Fruit fly (Drosophila melanogaster) whole organism, embryonic: ENCODE data around the gene APP-BP1.

Experiments
- Bgb ChIP-seq: fragments of 200-800 bp; sonication (Bioruptor generic); IDR thresholded peaks from 2 replicates; pipeline ENCODE4 v1.3.6; 2022; ENCODE audit warnings: missing biosample characterization, missing genetic modification characterization; ENCODE audit not compliant: partially characterized antibody
- CG10147 ChIP-seq: fragments of 200-800 bp; sonication (Bioruptor generic); optimal IDR thresholded peaks from 2 replicates; lab custom pipeline; 2019; ENCODE audit warnings: missing biosample characterization, mild to moderate bottlenecking, missing genetic modification characterization, moderate library complexity
- CG10431 ChIP-seq: fragments of 200-800 bp; sonication (Bioruptor generic); optimal IDR thresholded peaks from 3 replicates; lab custom pipeline; 2018; ENCODE audit warnings: missing biosample characterization, mild to moderate bottlenecking, missing genetic modification characterization
- CG12104 ChIP-seq: fragments of 200-800 bp; sonication (Bioruptor generic); optimal IDR thresholded peaks from 3 replicates; lab custom pipeline; 2016; ENCODE audit warnings: missing biosample characterization, missing genetic modification characterization
- CG12744 ChIP-seq: fragments of 200-800 bp; sonication (Bioruptor generic); optimal IDR thresholded peaks from 2 replicates; lab custom pipeline; 2016; ENCODE audit warnings: missing biosample characterization, missing genetic modification characterization
- CG12769 ChIP-seq: fragments of 200-800 bp; sonication (Bioruptor generic); optimal IDR thresholded peaks from 2 replicates; lab custom pipeline; 2019; ENCODE audit warnings: missing biosample characterization, mild to moderate bottlenecking, missing genetic modification characterization, moderate library complexity
- CG12942 ChIP-seq: fragments of 200-800 bp; sonication (Bioruptor generic); optimal IDR thresholded peaks from 3 replicates; lab custom pipeline; 2016; ENCODE audit warnings: missing biosample characterization, missing genetic modification characterization
- CG13894 ChIP-seq: fragments of 200-800 bp; sonication (Bioruptor generic); optimal IDR thresholded peaks from 3 replicates; lab custom pipeline; 2018; ENCODE audit warnings: missing biosample characterization, mild to moderate bottlenecking, missing genetic modification characterization, moderate library complexity
- CG14441 ChIP-seq: fragments of 200-800 bp; sonication (Bioruptor generic); IDR thresholded peaks from 2 replicates; pipeline ENCODE4 v1.3.6; 2022; ENCODE audit warnings: missing biosample characterization, missing genetic modification characterization
- CG15011 ChIP-seq: fragments of 200-800 bp; sonication (Bioruptor generic); optimal IDR thresholded peaks from 3 replicates; lab custom pipeline; 2018; ENCODE audit warnings: missing biosample characterization, mild to moderate bottlenecking, missing genetic modification characterization
- CG15073 ChIP-seq: fragments of 200-800 bp; sonication (Bioruptor generic); optimal IDR thresholded peaks from 2 replicates; lab custom pipeline; 2016; ENCODE audit warnings: missing biosample characterization, missing genetic modification characterization
- CG17361 ChIP-seq: fragments of 200-800 bp; sonication (Bioruptor generic); IDR thresholded peaks from 3 replicates; pipeline ENCODE4 v1.3.6; 2022; ENCODE audit warnings: missing biosample characterization, missing genetic modification characterization
- CG1792 ChIP-seq: fragments of 200-800 bp; sonication (Bioruptor generic); optimal IDR thresholded peaks from 2 replicates; lab custom pipeline; 2016; ENCODE audit warnings: missing biosample characterization, missing genetic modification characterization
- CG2116 ChIP-seq: fragments of 200-800 bp; sonication (Bioruptor generic); optimal IDR thresholded peaks from 3 replicates; lab custom pipeline; 2018; ENCODE audit warnings: missing biosample characterization, mild to moderate bottlenecking, missing genetic modification characterization
- CG2712 ChIP-seq: fragments of 200-800 bp; optimal IDR thresholded peaks from 3 replicates; lab custom pipeline; 2019; ENCODE audit warnings: missing biosample characterization, mild to moderate bottlenecking, missing genetic modification characterization, moderate library complexity
- CG3065 ChIP-seq: fragments of 200-800 bp; sonication (Bioruptor generic); optimal IDR thresholded peaks from 2 replicates; lab custom pipeline; 2016; ENCODE audit warnings: missing biosample characterization, missing genetic modification characterization
- CG31388 ChIP-seq: fragments of 200-800 bp; sonication (Bioruptor generic); optimal IDR thresholded peaks from 2 replicates; lab custom pipeline; 2016; ENCODE audit warnings: missing biosample characterization, missing genetic modification characterization
- CG31441 ChIP-seq: fragments of 200-800 bp; sonication (Bioruptor generic); IDR thresholded peaks from 2 replicates; pipeline ENCODE4 v1.3.6; 2022; ENCODE audit warnings: missing biosample characterization, missing genetic modification characterization
- CG32772 ChIP-seq: fragments of 200-800 bp; sonication (Bioruptor generic); IDR thresholded peaks from 2 replicates; pipeline ENCODE4 v1.3.6; 2022; ENCODE audit warnings: missing biosample characterization, missing genetic modification characterization
- CG4328 ChIP-seq: fragments of 200-800 bp; sonication (Bioruptor generic); optimal IDR thresholded peaks from 3 replicates; lab custom pipeline; 2017; ENCODE audit warnings: missing biosample characterization, missing genetic modification reagents, missing genetic modification characterization
- CG4617 ChIP-seq: fragments of 200-800 bp; sonication (Bioruptor generic); optimal IDR thresholded peaks from 3 replicates; lab custom pipeline; 2016; ENCODE audit warnings: missing biosample characterization, missing genetic modification characterization, borderline replicate concordance
- CG6791 ChIP-seq: fragments of 200-800 bp; sonication (Bioruptor generic); IDR thresholded peaks from 3 replicates; pipeline ENCODE4 v1.3.6; 2022; ENCODE audit warnings: missing biosample characterization, missing genetic modification characterization; ENCODE audit not compliant: partially characterized antibody
- CG7372 ChIP-seq: fragments of 200-800 bp; sonication (Bioruptor generic); IDR thresholded peaks from 2 replicates; pipeline ENCODE4 v1.3.6; 2022; ENCODE audit warnings: missing biosample characterization, missing genetic modification characterization
- CG7745 ChIP-seq: fragments of 200-800 bp; sonication (Bioruptor generic); optimal IDR thresholded peaks from 2 replicates; lab custom pipeline; 2018; ENCODE audit warnings: missing biosample characterization, mild to moderate bottlenecking, missing genetic modification characterization, moderate library complexity
- CG7786 ChIP-seq: fragments of 200-800 bp; sonication (Bioruptor generic); optimal IDR thresholded peaks from 2 replicates; lab custom pipeline; 2016; ENCODE audit warnings: missing biosample characterization, missing genetic modification characterization
- CG7987 ChIP-seq: fragments of 200-800 bp; sonication (Bioruptor generic); optimal IDR thresholded peaks from 2 replicates; lab custom pipeline; 2018; ENCODE audit warnings: missing biosample characterization, mild to moderate bottlenecking, missing genetic modification characterization, moderate library complexity
- CG9215 ChIP-seq: fragments of 200-800 bp; sonication (Bioruptor generic); IDR thresholded peaks from 2 replicates; pipeline ENCODE4 v1.3.6; 2022; ENCODE audit warnings: missing biosample characterization, missing genetic modification characterization
- Chrac-16 ChIP-seq: fragments of 200-800 bp; sonication (Bioruptor generic); optimal IDR thresholded peaks from 3 replicates; lab custom pipeline; 2016; ENCODE audit warnings: missing biosample characterization, missing genetic modification characterization
- D19A ChIP-seq: fragments of 200-800 bp; optimal IDR thresholded peaks from 3 replicates; lab custom pipeline; 2019; ENCODE audit warnings: missing biosample characterization, mild to moderate bottlenecking, missing genetic modification characterization, moderate library complexity
- D19B ChIP-seq: fragments of 200-800 bp; sonication (Bioruptor generic); optimal IDR thresholded peaks from 2 replicates; lab custom pipeline; 2017; ENCODE audit warnings: missing biosample characterization, mild to moderate bottlenecking, missing genetic modification characterization
- Dbx ChIP-seq: fragments of 200-800 bp; sonication (Bioruptor generic); IDR thresholded peaks from 3 replicates; pipeline ENCODE4 v1.3.6; 2022; ENCODE audit warnings: missing biosample characterization, missing genetic modification characterization
- Dip2 ChIP-seq: fragments of 200-800 bp; sonication (Bioruptor generic); IDR thresholded peaks from 2 replicates; pipeline ENCODE4 v1.3.6; 2022; ENCODE audit warnings: missing biosample characterization, missing genetic modification characterization
- Elba2 ChIP-seq: fragments of 200-800 bp; sonication (Bioruptor generic); optimal IDR thresholded peaks from 3 replicates; lab custom pipeline; 2016; ENCODE audit warnings: missing biosample characterization, missing genetic modification characterization
- Ets97D ChIP-seq: fragments of 200-800 bp; sonication (Bioruptor generic); optimal IDR thresholded peaks from 3 replicates; lab custom pipeline; 2016; ENCODE audit warnings: missing biosample characterization, missing genetic modification characterization
- Hmr ChIP-seq: fragments of 200-800 bp; sonication (Bioruptor generic); optimal IDR thresholded peaks from 3 replicates; lab custom pipeline; 2017; ENCODE audit warnings: mild to moderate bottlenecking, missing biosample characterization, missing genetic modification reagents, missing genetic modification characterization
- Hr39 ChIP-seq: fragments of >200 bp; optimal IDR thresholded peaks from 2 replicates; lab custom pipeline; 2017
- Rx ChIP-seq: fragments of 200-800 bp; sonication (Bioruptor generic); IDR thresholded peaks from 2 replicates; pipeline ENCODE4 v1.3.6; 2022; ENCODE audit warnings: missing biosample characterization, missing genetic modification characterization
- Spps ChIP-seq: fragments of 200-800 bp; sonication (Bioruptor generic); optimal IDR thresholded peaks from 2 replicates; lab custom pipeline; 2018; ENCODE audit warnings: missing biosample characterization, mild to moderate bottlenecking, missing genetic modification characterization
- amos ChIP-seq: fragments of 200-800 bp; sonication (Bioruptor generic); IDR thresholded peaks from 2 replicates; pipeline ENCODE4 v1.3.6; 2022; ENCODE audit warnings: missing biosample characterization, missing genetic modification characterization; ENCODE audit not compliant: partially characterized antibody
- bowl ChIP-seq: fragments of 200-800 bp; sonication (Bioruptor generic); IDR thresholded peaks from 2 replicates; pipeline ENCODE4 v1.3.6; 2022; ENCODE audit warnings: missing biosample characterization, missing genetic modification characterization
- br ChIP-seq: fragments of >200 bp; optimal IDR thresholded peaks from 2 replicates; lab custom pipeline; 2017
- dmrt99B ChIP-seq: fragments of 200-800 bp; sonication (Bioruptor generic); optimal IDR thresholded peaks from 2 replicates; lab custom pipeline; 2018; ENCODE audit warnings: missing biosample characterization, mild to moderate bottlenecking, missing genetic modification characterization, moderate library complexity
- gro ChIP-seq: fragments of 200-800 bp; sonication (Bioruptor generic); optimal IDR thresholded peaks from 2 replicates; lab custom pipeline; 2016; ENCODE audit warnings: missing biosample characterization, missing genetic modification characterization
- hth ChIP-seq: fragments of >200 bp; optimal IDR thresholded peaks from 2 replicates; lab custom pipeline; 2017; ENCODE audit warnings: inconsistent platforms
- pan ChIP-seq, 4 experiments: fragments of >200 bp in 3 of 4; fragments of 200-800 bp in 1 of 4; sonication (Bioruptor generic) in 1 of 4; optimal IDR thresholded peaks in 3 of 4; IDR thresholded peaks in 1 of 4; 2 replicates each; pipeline versions ENCODE4 v1.3.6 to Lab custom; 2017 to 2022; ENCODE audit warnings: missing biosample characterization in 2 of 4, missing genetic modification characterization in 2 of 4, mixed read lengths in 1 of 4
- pho ChIP-seq: fragments of 200-800 bp; sonication (Bioruptor generic); optimal IDR thresholded peaks from 2 replicates; lab custom pipeline; 2016; ENCODE audit warnings: missing biosample characterization, missing genetic modification characterization
- schlank ChIP-seq: fragments of 200-800 bp; sonication (Bioruptor generic); optimal IDR thresholded peaks from 2 replicates; lab custom pipeline; 2018; ENCODE audit warnings: missing biosample characterization, mild to moderate bottlenecking, missing genetic modification characterization
- seq ChIP-seq: fragments of 200-800 bp; sonication (Bioruptor generic); IDR thresholded peaks from 2 replicates; pipeline ENCODE4 v1.3.6; 2022; ENCODE audit warnings: missing biosample characterization, missing genetic modification characterization
- slbo ChIP-seq: fragments of 200-800 bp; sonication (Bioruptor generic); IDR thresholded peaks from 2 replicates; pipeline ENCODE4 v1.3.6; 2022; ENCODE audit warnings: missing biosample characterization, missing genetic modification characterization
- slp2 ChIP-seq: fragments of 200-800 bp; sonication (Bioruptor generic); optimal IDR thresholded peaks from 2 replicates; lab custom pipeline; 2016; ENCODE audit warnings: missing biosample characterization, missing genetic modification characterization
- tap ChIP-seq: fragments of 200-800 bp; optimal IDR thresholded peaks from 3 replicates; lab custom pipeline; 2019; ENCODE audit warnings: missing biosample characterization, mild to moderate bottlenecking, missing genetic modification characterization, moderate library complexity
- vfl ChIP-seq: fragments of 200-800 bp; sonication (Bioruptor generic); optimal IDR thresholded peaks from 2 replicates; lab custom pipeline; 2016; ENCODE audit warnings: missing biosample characterization, missing genetic modification characterization

APP-BP1 gene

dm6 chr3L:11123088-11123487 lies 24.9 kb downstream of the APP-BP1 start, which contains the start of the genes Ufd1 and NaPi-III (continued):
- TF ChIP-seq Elba2 (peak; percentile 74), CG31388 (GFP tag; lab: Kevin White, UChicago) (no peak), CG1792 (GFP tag; lab: Kevin White, UChicago) (no peak), CG31441 (GFP tag; lab: Robert Waterston, UW) (no peak), CG17361 (no peak), CG14441 (GFP tag; lab: Robert Waterston, UW) (peak; percentile 56), bowl (GFP tag; lab: Robert Waterston, UW) (no peak), CG15011 (GFP tag; lab: Kevin White, UChicago) (no peak), CG32772 (GFP tag; lab: Robert Waterston, UW) (peak; percentile 85), CG4328 (no peak), CG9215 (no peak; the same call in 1 of the 2 replicates), pan (optimal IDR thresholded peaks at IDR 0.05; lab: Kevin White, UChicago) (no peak), pan (GFP tag; optimal IDR thresholded peaks at IDR 0.05 in 1 of 2, IDR thresholded peaks at IDR 0.05 in 1 of 2) (no peak), CG7987 (GFP tag; lab: Kevin White, UChicago) (no peak), slbo (GFP tag; lab: Robert Waterston, UW) (peak; percentile 76), CG3065 (no peak), Dbx (GFP tag; lab: Robert Waterston, UW) (peak; percentile 69; the same call in 2 of the 3 replicates), vfl (GFP tag; lab: Kevin White, UChicago) (peak; percentile 38), CG7786 (GFP tag; lab: Kevin White, UChicago) (no peak), CG7745 (no peak), CG12942 (GFP tag; lab: Kevin White, UChicago) (no peak), amos (GFP tag; lab: Robert Waterston, UW) (peak; percentile 90), CG12104 (GFP tag; lab: Kevin White, UChicago) (no peak), br (lab: Kevin White, UChicago) (no peak), CG12744 (GFP tag; lab: Kevin White, UChicago) (no peak), hth (no peak), seq (GFP tag; lab: Robert Waterston, UW) (no peak), CG15073 (GFP tag; lab: Kevin White, UChicago) (no peak), tap (no peak), Spps (tag; lab: Kevin White, UChicago) (no peak), CG6791 (GFP tag; lab: Robert Waterston, UW) (peak; percentile 90), dmrt99B (no peak), CG2712 (tag; lab: Kevin White, UChicago) (peak; percentile 56), CG12769 (tag; lab: Kevin White, UChicago) (peak; percentile 67), D19B (no peak), Chrac-16 (GFP tag; lab: Kevin White, UChicago) (peak; percentile 51), CG2116 (GFP tag; lab: Kevin White, UChicago) (peak; percentile 91), CG13894 (tag; lab: Kevin White, UChicago) (peak; percentile 80), Hmr (GFP tag; lab: Kevin White, UChicago) (peak; percentile 90), gro (GFP tag; lab: Kevin White, UChicago) (peak; percentile 71), CG10147 (no peak), Bgb (peak; percentile 91), Ets97D (GFP tag; lab: Kevin White, UChicago) (peak; percentile 92), Rx (GFP tag; lab: Robert Waterston, UW) (no peak), Hr39 (lab: Kevin White, UChicago) (no peak), Dip2 (GFP tag; lab: Robert Waterston, UW) (peak; percentile 86), CG4617 (GFP tag; lab: Kevin White, UChicago) (peak; percentile 92), CG7372 (GFP tag; lab: Robert Waterston, UW) (no peak), slp2 (GFP tag; lab: Kevin White, UChicago) (no peak), CG10431 (GFP tag; lab: Kevin White, UChicago) (peak; percentile 13), pho (GFP tag; lab: Kevin White, UChicago) (peak; percentile 35), schlank (tag; lab: Kevin White, UChicago) (no peak), D19A (no peak)
